Worm (Caenorhabditis elegans) whole organism, mixed stage, embryonic: ENCODE results near the gene Y69A2AR.51.

ENCODE experiments used
- M03D4.4 ChIP-seq: sonication (generic microtip); optimal IDR thresholded peaks from 2 replicates; lab custom pipeline; 2017; ENCODE audit warnings: mild to moderate bottlenecking, missing genetic modification characterization, missing compliant biosample characterization
- bed-3 ChIP-seq: fragments of 200-800 bp; sonication (Bioruptor generic); optimal IDR thresholded peaks from 3 replicates; lab custom pipeline; 2018; ENCODE audit warnings: mild to moderate bottlenecking, missing genetic modification characterization, moderate library complexity, missing compliant biosample characterization
- blmp-1 ChIP-seq: fragments of 150-350 bp; optimal IDR thresholded peaks from 2 replicates; lab custom pipeline; 2014; ENCODE audit warnings: missing biosample characterization, missing genetic modification characterization
- ceh-39 ChIP-seq: fragments of 150-350 bp; optimal IDR thresholded peaks from 2 replicates; lab custom pipeline; 2014; ENCODE audit warnings: missing biosample characterization, missing genetic modification characterization
- ceh-43 ChIP-seq: fragments of 200-800 bp; sonication (Bioruptor generic); optimal IDR thresholded peaks from 2 replicates; lab custom pipeline; 2018; ENCODE audit warnings: mild to moderate bottlenecking, missing genetic modification characterization, moderate library complexity, missing compliant biosample characterization
- ceh-83 ChIP-seq: fragments of 200-800 bp; sonication (Bioruptor generic); optimal IDR thresholded peaks from 2 replicates; lab custom pipeline; 2018; ENCODE audit warnings: mild to moderate bottlenecking, missing genetic modification characterization, missing compliant biosample characterization
- ces-1 ChIP-seq: fragments of 150-350 bp; optimal IDR thresholded peaks from 2 replicates; lab custom pipeline; 2014; ENCODE audit warnings: missing biosample characterization, missing genetic modification reagents, missing genetic modification characterization
- drap-1 ChIP-seq: fragments of 200-800 bp; sonication (Bioruptor generic); optimal IDR thresholded peaks from 3 replicates; lab custom pipeline; 2018; ENCODE audit warnings: mild to moderate bottlenecking, missing genetic modification characterization, missing compliant biosample characterization
- elt-1 ChIP-seq: sonication (generic microtip); optimal IDR thresholded peaks from 2 replicates; lab custom pipeline; 2017; ENCODE audit warnings: missing genetic modification characterization, mild to moderate bottlenecking, missing compliant biosample characterization, antibody characterized with exemption, moderate library complexity, borderline replicate concordance; ENCODE audit not compliant: insufficient read depth
- elt-3 ChIP-seq: fragments of 150-350 bp; optimal IDR thresholded peaks from 2 replicates; lab custom pipeline; 2014; ENCODE audit warnings: missing biosample characterization, missing genetic modification characterization
- flh-1 ChIP-seq: fragments of 200-800 bp; sonication (Bioruptor generic); optimal IDR thresholded peaks from 2 replicates; lab custom pipeline; 2018; ENCODE audit warnings: mild to moderate bottlenecking, missing genetic modification characterization, moderate library complexity, missing compliant biosample characterization
- ham-2 ChIP-seq: fragments of 200-800 bp; sonication (Bioruptor generic); optimal IDR thresholded peaks from 2 replicates; lab custom pipeline; 2018; ENCODE audit warnings: mild to moderate bottlenecking, missing genetic modification characterization, missing compliant biosample characterization
- lin-13 ChIP-seq: fragments of 150-350 bp; optimal IDR thresholded peaks from 2 replicates; lab custom pipeline; 2014; ENCODE audit warnings: missing biosample characterization, missing genetic modification characterization
- lin-32 ChIP-seq: fragments of 200-800 bp; sonication (Bioruptor generic); optimal IDR thresholded peaks from 2 replicates; lab custom pipeline; 2018; ENCODE audit warnings: mild to moderate bottlenecking, missing genetic modification characterization, missing compliant biosample characterization
- lsy-2 ChIP-seq: fragments of 150-350 bp; optimal IDR thresholded peaks from 2 replicates; lab custom pipeline; 2014; ENCODE audit warnings: missing biosample characterization, missing genetic modification characterization
- mab-5 ChIP-seq: fragments of 150-350 bp; optimal IDR thresholded peaks from 2 replicates; lab custom pipeline; 2014; ENCODE audit warnings: missing biosample characterization, missing genetic modification characterization
- mep-1 ChIP-seq: fragments of 150-350 bp; optimal IDR thresholded peaks from 2 replicates; lab custom pipeline; 2017; ENCODE audit warnings: missing biosample characterization, missing genetic modification reagents, missing genetic modification characterization, inconsistent platforms
- mls-2 ChIP-seq: sonication (generic microtip); optimal IDR thresholded peaks from 2 replicates; lab custom pipeline; 2016; ENCODE audit warnings: mild to moderate bottlenecking, missing genetic modification characterization, moderate library complexity, missing compliant biosample characterization
- nhr-12 ChIP-seq: fragments of 150-350 bp; optimal IDR thresholded peaks from 2 replicates; lab custom pipeline; 2014; ENCODE audit warnings: missing biosample characterization, missing genetic modification characterization
- nhr-2 ChIP-seq: fragments of 150-350 bp; optimal IDR thresholded peaks from 2 replicates; lab custom pipeline; 2014; ENCODE audit warnings: missing biosample characterization, missing genetic modification characterization
- nhr-237 ChIP-seq: fragments of 150-350 bp; optimal IDR thresholded peaks from 2 replicates; lab custom pipeline; 2014; ENCODE audit warnings: missing biosample characterization, missing genetic modification characterization
- nhr-76 ChIP-seq: sonication (generic microtip); optimal IDR thresholded peaks from 2 replicates; lab custom pipeline; 2017; ENCODE audit warnings: missing biosample characterization, missing genetic modification characterization
- pha-4 ChIP-seq: fragments of 150-350 bp; optimal IDR thresholded peaks from 2 replicates; lab custom pipeline; 2018; ENCODE audit warnings: missing biosample characterization, missing genetic modification reagents, missing genetic modification characterization
- sem-2 ChIP-seq: fragments of 200-800 bp; sonication (Bioruptor generic); optimal IDR thresholded peaks from 2 replicates; lab custom pipeline; 2018; ENCODE audit warnings: mild to moderate bottlenecking, missing genetic modification characterization, missing compliant biosample characterization
- snpc-4 ChIP-seq: fragments of 150-350 bp; optimal IDR thresholded peaks from 2 replicates; lab custom pipeline; 2014; ENCODE audit warnings: missing biosample characterization, missing genetic modification characterization
- sptf-1 ChIP-seq: sonication (generic microtip); optimal IDR thresholded peaks from 2 replicates; lab custom pipeline; 2017; ENCODE audit warnings: mild to moderate bottlenecking, missing genetic modification characterization, moderate library complexity, missing compliant biosample characterization
- unc-120 ChIP-seq: sonication (generic microtip); optimal IDR thresholded peaks from 2 replicates; lab custom pipeline; 2017; ENCODE audit warnings: missing genetic modification characterization, missing compliant biosample characterization; ENCODE audit not compliant: poor library complexity, severe bottlenecking
- unc-39 ChIP-seq: fragments of 150-350 bp; optimal IDR thresholded peaks from 2 replicates; lab custom pipeline; 2014; ENCODE audit warnings: missing biosample characterization, missing genetic modification characterization
- zip-8 ChIP-seq: fragments of 150-350 bp; optimal IDR thresholded peaks from 2 replicates; lab custom pipeline; 2014; ENCODE audit warnings: missing biosample characterization, missing genetic modification characterization
- ztf-11 ChIP-seq: fragments of 150-350 bp; optimal IDR thresholded peaks from 2 replicates; lab custom pipeline; 2014; ENCODE audit warnings: missing biosample characterization, missing genetic modification characterization

Y69A2AR.51 gene

ce11 chrIV:2552855-2553254 lies 19.4 kb upstream of the Y69A2AR.51 start:
- no peak for TF ChIP-seq pha-4 (tag; lab: Kevin White, UChicago)
- TF ChIP-seq elt-1 (tag; lab: Kevin White, UChicago), result no peak
- no peak for TF ChIP-seq nhr-12 (tag; lab: Kevin White, UChicago)
- no peak for TF ChIP-seq ham-2 (GFP tag; lab: Kevin White, UChicago)
- TF ChIP-seq unc-120 (tag; lab: Kevin White, UChicago), result no peak
- TF ChIP-seq M03D4.4 (tag; lab: Kevin White, UChicago), result no peak
- TF ChIP-seq sem-2 (GFP tag; lab: Kevin White, UChicago), result no peak
- TF ChIP-seq ceh-83 (GFP tag; lab: Kevin White, UChicago), result no peak

ce11 chrIV:2556211-2556610 lies 16.0 kb upstream of the Y69A2AR.51 start:
- TF ChIP-seq unc-39 (no peak), lsy-2 (no peak), ztf-11 (tag; lab: Kevin White, UChicago) (no peak), M03D4.4 (tag; lab: Kevin White, UChicago) (no peak), bed-3 (no peak), mep-1 (tag; lab: Kevin White, UChicago) (no peak), sem-2 (GFP tag; lab: Kevin White, UChicago) (no peak), mls-2 (tag; lab: Kevin White, UChicago) (no peak), snpc-4 (tag; lab: Kevin White, UChicago) (no peak), ceh-43 (GFP tag; lab: Kevin White, UChicago) (no peak)

ce11 chrIV:2561358-2561757 lies 10.8 kb upstream of the Y69A2AR.51 start, which contains the start of gene Y69A2AR.46:
Y69A2AR.46 (plus strand) TSS chrIV:2561658.
- TF ChIP-seq mep-1 (tag; lab: Kevin White, UChicago) (no peak), ztf-11 (tag; lab: Kevin White, UChicago) (no peak), lin-13 (tag; lab: Kevin White, UChicago) (no peak), ham-2 (GFP tag; lab: Kevin White, UChicago) (no peak), blmp-1 (tag; lab: Kevin White, UChicago) (no peak), mls-2 (tag; lab: Kevin White, UChicago) (no peak), bed-3 (no peak), M03D4.4 (tag; lab: Kevin White, UChicago) (no peak), flh-1 (no peak), drap-1 (GFP tag; lab: Kevin White, UChicago) (no peak), nhr-237 (tag; lab: Kevin White, UChicago) (no peak), ceh-39 (tag; lab: Kevin White, UChicago) (no peak), ces-1 (GFP tag; lab: Kevin White, UChicago) (no peak), pha-4 (tag; lab: Kevin White, UChicago) (no peak), elt-1 (tag; lab: Kevin White, UChicago) (no peak), nhr-76 (tag; lab: Kevin White, UChicago) (no peak), unc-39 (no peak), sptf-1 (tag; lab: Kevin White, UChicago) (no peak), lin-32 (GFP tag; lab: Kevin White, UChicago) (no peak), mab-5 (tag; lab: Kevin White, UChicago) (no peak)

ce11 chrIV:2562071-2562470 lies 10.1 kb upstream of the Y69A2AR.51 start, which contains the start of gene Y69A2AR.50:
Y69A2AR.50 (plus strand) TSS chrIV:2562371.
- TF ChIP-seq nhr-2 (tag; lab: Kevin White, UChicago) (no peak), bed-3 (no peak), ceh-39 (tag; lab: Kevin White, UChicago) (no peak), ceh-83 (GFP tag; lab: Kevin White, UChicago) (no peak), zip-8 (tag; lab: Kevin White, UChicago) (no peak)

- TF ChIP-seq lin-13 (tag; lab: Kevin White, UChicago), result no peak
- no peak for TF ChIP-seq elt-3 (tag; lab: Kevin White, UChicago)
- no peak for TF ChIP-seq mab-5 (tag; lab: Kevin White, UChicago)
- no peak for TF ChIP-seq ceh-83 (GFP tag; lab: Kevin White, UChicago)
Measured at ce11 chrIV:2563969-2564368, 8.2 kb upstream of the Y69A2AR.51 start, which contains the start of gene Y69A2AR.24. Y69A2AR.24 (minus strand) TSS chrIV:2564069.
